ENCODE assay signal across 2 fruit fly cellular contexts in the genomic region with DNA sequence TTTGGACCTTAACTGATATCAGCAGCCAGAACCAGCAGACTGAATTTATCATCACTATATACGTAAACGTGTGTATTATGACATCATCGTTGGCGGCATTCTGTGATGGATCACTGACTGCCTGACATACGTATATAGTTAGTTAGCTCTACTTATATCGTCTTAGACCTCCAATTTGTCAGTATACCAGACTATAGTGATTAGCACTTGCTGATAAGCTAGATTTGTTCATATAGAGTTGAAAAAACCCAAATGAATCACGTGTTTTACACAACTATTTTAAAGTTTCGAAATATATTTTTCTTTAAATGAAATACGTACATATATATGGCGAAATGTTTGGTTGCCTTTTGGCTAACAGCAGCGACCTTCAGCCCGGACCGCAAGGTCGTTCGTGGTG.
TF ChIP-seq lines count a peak whose summit lies in the region.

No protein-coding gene starts in this region.

- TF ChIP-seq CTCF in whole organism, embryonic (GFP tag; optimal IDR thresholded peaks at IDR 0.05; lab: Kevin White, UChicago): no peak

TF ChIP-seq in whole organism, adult, 20 proteins besides CTCF, POLR2A, EP300 and RAD21:
- peak; percentile 90 for TF ChIP-seq kay (GFP tag; lab: Kevin White, UChicago; ENCODE audit: borderline replicate concordance)
- no peak for TF ChIP-seq CG14711 (tag; optimal IDR thresholded peaks at IDR 0.05; lab: Kevin White, UChicago)

TF ChIP-seq in whole organism, embryonic, 481 proteins besides CTCF, POLR2A, EP300 and RAD21:
- peak in 1 of 2 experiments; percentile 19 for TF ChIP-seq Pdp1 (GFP tag; optimal IDR thresholded peaks at IDR 0.05; lab: Kevin White, UChicago)
- no peak for TF ChIP-seq MESR4 (GFP tag; optimal IDR thresholded peaks at IDR 0.05; lab: Kevin White, UChicago)
- no peak for TF ChIP-seq CG6765 (GFP tag; optimal IDR thresholded peaks at IDR 0.05; lab: Kevin White, UChicago)
- TF ChIP-seq CG2889 (GFP tag; IDR thresholded peaks at IDR 0.05; lab: Robert Waterston, UW): no peak
- TF ChIP-seq lmd (GFP tag; IDR thresholded peaks at IDR 0.05; lab: Robert Waterston, UW): no peak
- no peak for TF ChIP-seq klu (GFP tag; IDR thresholded peaks at IDR 0.05; lab: Robert Waterston, UW)
- no peak for TF ChIP-seq CG7928 (GFP tag; optimal IDR thresholded peaks at IDR 0.05; lab: Kevin White, UChicago)
- TF ChIP-seq onecut (GFP tag; IDR thresholded peaks at IDR 0.05; lab: Robert Waterston, UW): no peak
- TF ChIP-seq Chrac-16 (GFP tag; optimal IDR thresholded peaks at IDR 0.05; lab: Kevin White, UChicago): no peak
- TF ChIP-seq Camta (GFP tag; optimal IDR thresholded peaks at IDR 0.05; lab: Kevin White, UChicago): no peak
- no peak for TF ChIP-seq gt (GFP tag; IDR thresholded peaks at IDR 0.05; lab: Robert Waterston, UW)
- peak; percentile 14 for TF ChIP-seq lab (GFP tag; optimal IDR thresholded peaks at IDR 0.05; lab: Kevin White, UChicago)
- peak; percentile 54 for TF ChIP-seq cwo (GFP tag; optimal IDR thresholded peaks at IDR 0.05; lab: Kevin White, UChicago)
- TF ChIP-seq ci (GFP tag; IDR thresholded peaks at IDR 0.05; lab: Robert Waterston, UW): 0 out of 3 replicates have a peak, but pooled peaks have one; percentile 24
- no peak for TF ChIP-seq Bteb2 (GFP tag; optimal IDR thresholded peaks at IDR 0.05; lab: Kevin White, UChicago)
- no peak for TF ChIP-seq Dref (GFP tag; IDR thresholded peaks at IDR 0.05; lab: Robert Waterston, UW)
- TF ChIP-seq CG31441 (GFP tag; IDR thresholded peaks at IDR 0.05; lab: Robert Waterston, UW): no peak
- no peak for TF ChIP-seq CG18764 (GFP tag; optimal IDR thresholded peaks at IDR 0.05; lab: Kevin White, UChicago)
- no peak for TF ChIP-seq chif (GFP tag; optimal IDR thresholded peaks at IDR 0.05; lab: Kevin White, UChicago)
- TF ChIP-seq CG1792 (GFP tag; optimal IDR thresholded peaks at IDR 0.05; lab: Kevin White, UChicago): no peak
- peak; percentile 24 for TF ChIP-seq CG34376 (GFP tag; optimal IDR thresholded peaks at IDR 0.05; lab: Kevin White, UChicago)
- no peak for TF ChIP-seq vfl (GFP tag; optimal IDR thresholded peaks at IDR 0.05; lab: Kevin White, UChicago)
- TF ChIP-seq CG3281 (GFP tag; optimal IDR thresholded peaks at IDR 0.05; lab: Kevin White, UChicago): peak; percentile 0
- TF ChIP-seq CG8388 (GFP tag; optimal IDR thresholded peaks at IDR 0.05; lab: Kevin White, UChicago): no peak
